Worm (Caenorhabditis elegans) whole organism, midembryonic: Measurements from ENCODE around the gene glb-7.

Experiments
- T22C8.4 ChIP-seq: fragments of 200-800 bp; sonication (Bioruptor generic); IDR thresholded peaks from 2 replicates; pipeline ENCODE4 v1.3.6; 2022; ENCODE audit warnings: missing genetic modification characterization, missing compliant biosample characterization
- cog-1 ChIP-seq: sonication (generic microtip); optimal IDR thresholded peaks from 2 replicates; lab custom pipeline; 2016; ENCODE audit warnings: missing genetic modification characterization, missing compliant biosample characterization
- flt-1 ChIP-seq: fragments of 200-800 bp; sonication (Bioruptor generic); IDR thresholded peaks from 2 replicates; pipeline ENCODE4 v1.3.6; 2022; ENCODE audit warnings: missing genetic modification characterization, missing compliant biosample characterization
- klf-2 ChIP-seq: fragments of 200-800 bp; sonication (Bioruptor generic); conservative IDR thresholded peaks from 2 replicates; pipeline ENCODE4 v1.3.6; 2022; ENCODE audit warnings: missing genetic modification reagents, missing genetic modification characterization, missing compliant biosample characterization
- med-1 ChIP-seq: sonication (generic microtip); optimal IDR thresholded peaks from 2 replicates; lab custom pipeline; 2017; ENCODE audit warnings: missing genetic modification characterization, mild to moderate bottlenecking, missing compliant biosample characterization, antibody characterized with exemption, missing genetic modification reagents; ENCODE audit not compliant: insufficient read depth
- ref-1 ChIP-seq: fragments of 200-800 bp; sonication (Bioruptor generic); conservative IDR thresholded peaks from 2 replicates; pipeline ENCODE4 v1.3.6; 2022; ENCODE audit warnings: missing genetic modification reagents, missing genetic modification characterization, missing compliant biosample characterization
- tab-1 ChIP-seq: fragments of 200-800 bp; sonication (Bioruptor generic); IDR thresholded peaks from 2 replicates; pipeline ENCODE4 v1.3.6; 2022; ENCODE audit warnings: missing genetic modification characterization, missing compliant biosample characterization
- ztf-23 ChIP-seq: fragments of 200-800 bp; sonication (Bioruptor generic); IDR thresholded peaks from 2 replicates; pipeline ENCODE4 v1.3.6; 2022; ENCODE audit warnings: missing genetic modification reagents, missing genetic modification characterization, missing compliant biosample characterization
- ztf-29 ChIP-seq: fragments of 200-800 bp; sonication (Bioruptor generic); IDR thresholded peaks from 2 replicates; pipeline ENCODE4 v1.3.6; 2022; ENCODE audit warnings: missing genetic modification reagents, missing genetic modification characterization, missing compliant biosample characterization

The glb-7 gene

DNA sequence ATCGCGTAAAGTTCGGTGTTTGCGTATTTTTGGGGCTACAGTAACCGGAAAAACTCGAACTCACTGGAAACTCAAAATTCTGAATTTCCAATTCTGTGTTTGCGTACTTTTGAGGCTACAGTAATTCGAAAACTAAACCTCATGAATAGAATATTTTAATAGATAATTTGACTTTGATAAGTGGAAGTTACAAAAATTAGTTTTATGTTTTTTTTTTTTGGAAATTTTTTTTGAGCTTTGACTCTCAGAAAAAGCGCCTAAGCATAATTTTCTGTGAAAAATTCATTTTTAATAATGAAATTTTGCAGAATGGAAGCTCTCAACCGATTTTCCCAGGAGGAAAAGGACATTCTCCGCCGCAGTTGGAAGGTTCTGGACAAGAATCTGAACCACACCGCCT is at the start of gene glb-7:
glb-7 (plus strand) TSS at position 301 of the 400 bp plus-strand sequence.
- TF ChIP-seq ztf-23 (GFP tag; lab: Robert Waterston, UW) (no peak), med-1 (GFP tag; lab: Kevin White, UChicago) (no peak), cog-1 (tag; lab: Kevin White, UChicago) (no peak), ref-1 (GFP tag; lab: Robert Waterston, UW) (no peak), T22C8.4 (GFP tag; lab: Robert Waterston, UW) (no peak), flt-1 (no peak), ztf-29 (no peak), klf-2 (no peak), tab-1 (GFP tag; lab: Robert Waterston, UW) (no peak)

DNA sequence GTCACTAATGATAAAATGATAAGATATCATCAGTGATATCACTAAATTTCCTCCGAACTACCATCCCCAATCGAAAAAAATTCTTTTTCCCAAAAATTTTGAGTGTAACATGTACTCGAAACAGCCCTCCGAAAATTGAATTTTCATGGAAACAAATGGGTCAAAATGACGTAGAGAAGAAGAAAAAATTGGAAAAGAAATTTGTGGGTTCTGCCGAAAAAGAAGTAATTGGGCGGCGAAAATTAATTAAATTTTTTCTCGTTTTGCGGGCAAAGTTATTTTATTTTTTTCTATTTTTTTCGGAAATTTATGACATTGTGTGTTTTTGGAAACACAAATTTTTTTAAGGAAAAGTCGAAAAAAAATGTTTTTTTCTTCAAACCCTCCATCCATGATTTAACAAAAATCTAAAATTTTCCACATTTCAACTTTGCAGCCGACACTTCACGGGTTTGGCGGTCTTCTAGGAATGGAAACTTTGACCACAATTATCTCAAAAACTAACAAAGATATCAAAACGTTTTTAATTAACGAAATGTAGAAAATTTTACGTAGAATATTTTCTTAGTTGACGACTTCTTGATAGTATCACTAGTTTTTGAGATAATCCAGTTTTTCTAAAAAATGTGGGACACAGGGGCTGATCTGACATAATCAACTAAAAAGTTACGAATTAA is 45.3 kb upstream of the glb-7 start:
- TF ChIP-seq ztf-29 (no peak), flt-1 (no peak), klf-2 (no peak), med-1 (GFP tag; lab: Kevin White, UChicago) (no peak)

DNA sequence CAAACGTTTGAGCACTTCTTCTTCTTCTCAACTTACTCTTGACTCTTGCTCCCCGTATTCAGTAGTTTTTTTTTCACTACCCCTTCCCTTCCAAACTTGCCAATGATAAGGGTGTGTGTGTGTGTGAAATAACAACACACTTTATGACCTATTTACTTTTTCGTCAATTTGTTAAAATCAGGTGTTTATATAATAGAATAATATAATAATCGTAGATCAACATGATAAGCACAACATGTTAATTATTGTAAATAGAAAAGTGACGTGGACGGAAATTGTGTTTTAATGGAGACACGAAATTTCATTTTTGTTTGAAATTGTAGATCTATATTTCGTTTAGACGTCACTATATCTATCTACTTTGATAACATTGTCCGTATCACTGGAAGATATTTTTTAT is 42.2 kb upstream of the glb-7 start:
- TF ChIP-seq T22C8.4 (GFP tag; lab: Robert Waterston, UW): no peak
- TF ChIP-seq cog-1 (tag; lab: Kevin White, UChicago): no peak

DNA sequence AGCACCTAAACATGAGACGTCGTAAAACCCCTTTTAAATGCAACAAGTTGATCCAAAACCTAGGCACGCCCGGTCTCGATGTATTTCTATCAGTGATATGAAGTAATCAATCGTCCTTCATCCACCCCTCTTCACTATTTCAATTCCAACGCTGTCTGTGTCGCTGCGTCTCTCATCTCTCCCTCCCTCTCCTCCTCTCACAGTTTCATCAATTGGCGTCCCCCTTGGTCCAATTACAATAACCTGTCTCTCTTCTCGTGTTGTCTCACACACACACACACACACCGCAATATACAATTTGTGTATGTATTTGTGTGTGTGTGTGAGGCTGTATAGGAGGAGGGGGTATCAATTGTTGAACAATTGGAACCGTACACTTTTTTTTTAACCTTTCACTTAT is 39.4 kb upstream of the glb-7 start:
- TF ChIP-seq med-1 (GFP tag; lab: Kevin White, UChicago) (no peak), T22C8.4 (GFP tag; lab: Robert Waterston, UW) (no peak), cog-1 (tag; lab: Kevin White, UChicago) (no peak), ztf-29 (no peak), tab-1 (GFP tag; lab: Robert Waterston, UW) (no peak), flt-1 (0 out of 2 replicates have a peak, but pooled peaks have one; percentile 32)

DNA sequence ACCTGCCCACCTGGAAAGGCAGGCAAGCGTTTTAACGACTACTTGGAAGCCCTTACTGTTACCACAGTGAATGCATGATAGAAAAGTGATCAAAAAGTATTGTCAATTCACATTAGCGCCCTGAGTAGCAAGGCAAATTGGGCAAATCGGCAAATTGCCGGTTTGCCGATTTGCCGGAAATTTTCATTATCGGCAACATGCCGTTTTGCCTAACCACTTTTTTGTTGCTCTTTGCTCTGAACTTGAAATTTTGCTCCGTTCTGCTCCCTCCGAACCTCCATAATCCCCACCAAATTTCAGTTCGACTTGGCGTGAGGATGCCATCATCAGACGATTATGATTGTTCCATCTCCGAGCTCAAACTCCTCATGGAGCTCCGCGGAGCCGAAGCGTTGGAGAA is 38.9 kb upstream of the glb-7 start, which contains the start of gene mca-2:
mca-2 (plus strand) TSS at position 301 of the 400 bp plus-strand sequence.
- no peak for TF ChIP-seq ztf-23 (GFP tag; lab: Robert Waterston, UW)
- no peak for TF ChIP-seq flt-1
- no peak for TF ChIP-seq med-1 (GFP tag; lab: Kevin White, UChicago)
- TF ChIP-seq T22C8.4 (GFP tag; lab: Robert Waterston, UW): no peak
- no peak for TF ChIP-seq ref-1 (GFP tag; lab: Robert Waterston, UW)
- no peak for TF ChIP-seq ztf-29
- no peak for TF ChIP-seq klf-2
- TF ChIP-seq cog-1 (tag; lab: Kevin White, UChicago): no peak
- TF ChIP-seq tab-1 (GFP tag; lab: Robert Waterston, UW): no peak

DNA sequence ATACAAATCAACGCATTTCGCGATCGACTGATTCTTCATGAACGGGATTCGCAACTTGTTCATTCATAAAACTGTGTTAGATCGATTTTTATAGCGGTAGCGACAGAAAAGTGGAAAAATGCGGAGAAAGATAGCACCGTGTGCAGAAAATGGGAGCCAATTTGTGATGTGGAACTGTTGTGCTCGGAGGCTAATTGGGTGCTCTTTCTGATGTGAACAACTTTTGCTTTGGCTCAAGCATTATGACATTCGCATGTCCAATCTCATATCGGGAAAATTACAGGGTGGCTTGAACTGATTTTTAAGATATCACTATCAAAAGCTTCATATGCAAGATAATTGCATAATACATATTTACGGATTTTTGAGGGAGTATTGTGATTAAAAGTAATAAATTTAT is 22.8 kb upstream of the glb-7 start, which contains the start of gene C23H5.11:
C23H5.11 (minus strand) TSS at position 101 of the 400 bp plus-strand sequence.
- no peak for TF ChIP-seq ztf-29
- TF ChIP-seq ztf-23 (GFP tag; lab: Robert Waterston, UW): no peak
- TF ChIP-seq ref-1 (GFP tag; lab: Robert Waterston, UW): no peak
- TF ChIP-seq cog-1 (tag; lab: Kevin White, UChicago): no peak
- TF ChIP-seq T22C8.4 (GFP tag; lab: Robert Waterston, UW): no peak
- TF ChIP-seq med-1 (GFP tag; lab: Kevin White, UChicago): no peak
- no peak for TF ChIP-seq flt-1
- TF ChIP-seq klf-2: no peak
- TF ChIP-seq tab-1 (GFP tag; lab: Robert Waterston, UW): no peak

DNA sequence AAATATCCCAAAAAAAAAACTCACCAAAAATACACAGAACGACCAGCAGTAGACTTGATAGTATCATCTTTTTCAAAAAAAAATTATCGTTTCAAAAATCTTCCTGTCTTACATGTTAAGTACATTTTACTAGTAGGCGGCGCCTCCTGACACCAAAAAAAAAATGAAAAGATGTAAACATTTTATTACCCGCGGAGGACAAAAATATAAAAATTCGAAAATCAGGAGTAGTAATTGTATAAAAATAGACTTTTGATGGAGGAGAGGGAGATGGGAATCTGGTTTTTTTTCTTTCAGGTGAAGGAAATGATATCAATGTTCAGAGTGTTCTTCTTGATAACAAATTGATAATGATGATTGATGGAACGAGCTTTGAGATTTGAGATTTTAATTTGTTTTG is 19.8 kb upstream of the glb-7 start, which contains the start of gene C23H5.15:
C23H5.15 (minus strand) TSS at position 101 of the 400 bp plus-strand sequence.
- no peak for TF ChIP-seq ztf-29
- no peak for TF ChIP-seq klf-2
- no peak for TF ChIP-seq flt-1
- no peak for TF ChIP-seq T22C8.4 (GFP tag; lab: Robert Waterston, UW)
- TF ChIP-seq med-1 (GFP tag; lab: Kevin White, UChicago): no peak
- TF ChIP-seq tab-1 (GFP tag; lab: Robert Waterston, UW): no peak
- TF ChIP-seq cog-1 (tag; lab: Kevin White, UChicago): no peak
- no peak for TF ChIP-seq ref-1 (GFP tag; lab: Robert Waterston, UW)
- no peak for TF ChIP-seq ztf-23 (GFP tag; lab: Robert Waterston, UW)

DNA sequence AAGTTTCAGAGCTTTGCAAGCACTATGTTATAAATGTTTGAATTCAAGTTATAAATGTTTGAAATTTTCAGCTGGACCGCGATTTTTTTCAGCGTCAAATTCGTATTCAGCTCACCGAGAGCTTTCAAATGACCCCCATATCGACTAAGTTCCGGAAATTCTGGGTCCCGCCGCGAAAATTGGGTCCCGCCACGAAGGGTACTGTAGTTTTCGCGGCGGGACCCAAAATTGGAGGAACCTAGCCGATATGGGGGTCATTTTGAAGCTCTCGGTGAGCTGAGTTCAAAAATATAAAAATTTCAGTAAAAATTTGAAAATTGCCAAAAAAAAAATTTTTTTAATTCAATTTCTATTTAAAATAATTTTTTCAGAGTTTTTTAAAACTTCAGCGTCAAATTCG is 15.9 kb upstream of the glb-7 start:
- TF ChIP-seq tab-1 (GFP tag; lab: Robert Waterston, UW) (0 out of 2 replicates have a peak, but pooled peaks have one; percentile 7), ztf-23 (GFP tag; lab: Robert Waterston, UW) (no peak), med-1 (GFP tag; lab: Kevin White, UChicago) (no peak), cog-1 (tag; lab: Kevin White, UChicago) (no peak), ztf-29 (no peak)

DNA sequence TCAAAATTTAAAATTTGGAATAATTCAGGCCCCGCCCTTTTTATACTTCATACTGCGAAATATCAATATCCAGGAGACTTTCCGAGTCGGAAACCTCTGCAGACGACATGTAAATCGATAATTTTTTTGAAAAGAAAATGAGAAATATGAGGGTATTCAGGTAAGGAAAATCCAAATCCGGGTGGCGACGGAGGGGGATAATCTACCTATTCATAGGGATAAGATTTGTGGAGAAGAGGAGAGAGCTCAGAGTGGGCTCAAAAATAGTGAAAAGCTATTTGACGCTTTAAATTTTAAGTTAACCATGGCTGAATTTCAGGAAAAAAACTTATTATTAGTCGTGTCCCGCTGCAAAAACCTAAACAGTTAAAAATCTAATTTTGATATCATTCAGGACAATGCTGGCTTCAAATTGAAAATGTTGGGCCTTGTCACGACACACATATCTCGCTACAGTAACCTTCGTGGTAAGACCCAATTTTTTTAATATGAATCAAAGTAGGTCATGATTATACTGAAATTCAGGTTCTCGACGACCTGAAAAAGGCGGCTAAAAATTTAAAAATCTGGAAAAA is 11.2 kb upstream of the glb-7 start, which contains the start of gene che-6:
che-6 (minus strand) TSS at position 109 of the 575 bp plus-strand sequence.
- TF ChIP-seq med-1 (GFP tag; lab: Kevin White, UChicago) (no peak), ref-1 (GFP tag; lab: Robert Waterston, UW) (no peak), klf-2 (no peak), ztf-23 (GFP tag; lab: Robert Waterston, UW) (no peak), tab-1 (GFP tag; lab: Robert Waterston, UW) (no peak), cog-1 (tag; lab: Kevin White, UChicago) (no peak), flt-1 (no peak), ztf-29 (no peak), T22C8.4 (GFP tag; lab: Robert Waterston, UW) (no peak)
